Fruit fly (Drosophila melanogaster): ENCODE results near the gene COX5A.
A peak's percentile ranks its signal among the peaks of the same experiment; 100 is the strongest.

- TF ChIP-seq CG6854 (GFP tag; optimal IDR thresholded peaks at IDR 0.05) (no peak), CG17802 (tag; optimal IDR thresholded peaks at IDR 0.05) (no peak), cad (GFP tag; optimal IDR thresholded peaks at IDR 0.05) (no peak), lilli (GFP tag; optimal IDR thresholded peaks at IDR 0.05) (peak; percentile 28), gsb (GFP tag; IDR thresholded peaks at IDR 0.05) (no peak), yki (optimal IDR thresholded peaks at IDR 0.05) (no peak), CG7271 (tag; optimal IDR thresholded peaks at IDR 0.05) (no peak)
Observed at dm6 chr3R:11822266-11822665, 3.1 kb downstream of the COX5A start, which contains the start of gene Kyat.

Data from whole organism, embryonic.